Worm (Caenorhabditis elegans) whole organism, mixed stage, embryonic: ENCODE measurements around the gene F21D5.5.

ENCODE experiments used
- M03D4.4 ChIP-seq: sonication (generic microtip); optimal IDR thresholded peaks from 2 replicates; lab custom pipeline; 2017; ENCODE audit warnings: mild to moderate bottlenecking, missing genetic modification characterization, missing compliant biosample characterization
- bed-3 ChIP-seq: fragments of 200-800 bp; sonication (Bioruptor generic); optimal IDR thresholded peaks from 3 replicates; lab custom pipeline; 2018; ENCODE audit warnings: mild to moderate bottlenecking, missing genetic modification characterization, moderate library complexity, missing compliant biosample characterization
- ceh-39 ChIP-seq: fragments of 150-350 bp; optimal IDR thresholded peaks from 2 replicates; lab custom pipeline; 2014; ENCODE audit warnings: missing biosample characterization, missing genetic modification characterization
- ceh-43 ChIP-seq: fragments of 200-800 bp; sonication (Bioruptor generic); optimal IDR thresholded peaks from 2 replicates; lab custom pipeline; 2018; ENCODE audit warnings: mild to moderate bottlenecking, missing genetic modification characterization, moderate library complexity, missing compliant biosample characterization
- ceh-83 ChIP-seq: fragments of 200-800 bp; sonication (Bioruptor generic); optimal IDR thresholded peaks from 2 replicates; lab custom pipeline; 2018; ENCODE audit warnings: mild to moderate bottlenecking, missing genetic modification characterization, missing compliant biosample characterization
- ces-1 ChIP-seq: fragments of 150-350 bp; optimal IDR thresholded peaks from 2 replicates; lab custom pipeline; 2014; ENCODE audit warnings: missing biosample characterization, missing genetic modification reagents, missing genetic modification characterization
- cnd-1 ChIP-seq: fragments of 200-800 bp; sonication (Bioruptor generic); optimal IDR thresholded peaks from 2 replicates; lab custom pipeline; 2018; ENCODE audit warnings: mild to moderate bottlenecking, missing genetic modification characterization, missing compliant biosample characterization
- drap-1 ChIP-seq: fragments of 200-800 bp; sonication (Bioruptor generic); optimal IDR thresholded peaks from 3 replicates; lab custom pipeline; 2018; ENCODE audit warnings: mild to moderate bottlenecking, missing genetic modification characterization, missing compliant biosample characterization
- elt-1 ChIP-seq: sonication (generic microtip); optimal IDR thresholded peaks from 2 replicates; lab custom pipeline; 2017; ENCODE audit warnings: missing genetic modification characterization, mild to moderate bottlenecking, missing compliant biosample characterization, antibody characterized with exemption, moderate library complexity, borderline replicate concordance; ENCODE audit not compliant: insufficient read depth
- elt-3 ChIP-seq: fragments of 150-350 bp; optimal IDR thresholded peaks from 2 replicates; lab custom pipeline; 2014; ENCODE audit warnings: missing biosample characterization, missing genetic modification characterization
- flh-1 ChIP-seq: fragments of 200-800 bp; sonication (Bioruptor generic); optimal IDR thresholded peaks from 2 replicates; lab custom pipeline; 2018; ENCODE audit warnings: mild to moderate bottlenecking, missing genetic modification characterization, moderate library complexity, missing compliant biosample characterization
- hlh-1 ChIP-seq: fragments of 150-350 bp; optimal IDR thresholded peaks from 2 replicates; lab custom pipeline; 2014; ENCODE audit warnings: missing biosample characterization, missing genetic modification reagents, missing genetic modification characterization
- lin-32 ChIP-seq: fragments of 200-800 bp; sonication (Bioruptor generic); optimal IDR thresholded peaks from 2 replicates; lab custom pipeline; 2018; ENCODE audit warnings: mild to moderate bottlenecking, missing genetic modification characterization, missing compliant biosample characterization
- lsy-2 ChIP-seq: fragments of 150-350 bp; optimal IDR thresholded peaks from 2 replicates; lab custom pipeline; 2014; ENCODE audit warnings: missing biosample characterization, missing genetic modification characterization
- mab-5 ChIP-seq: fragments of 150-350 bp; optimal IDR thresholded peaks from 2 replicates; lab custom pipeline; 2014; ENCODE audit warnings: missing biosample characterization, missing genetic modification characterization
- mep-1 ChIP-seq: fragments of 150-350 bp; optimal IDR thresholded peaks from 2 replicates; lab custom pipeline; 2017; ENCODE audit warnings: missing biosample characterization, missing genetic modification reagents, missing genetic modification characterization, inconsistent platforms
- mls-2 ChIP-seq: sonication (generic microtip); optimal IDR thresholded peaks from 2 replicates; lab custom pipeline; 2016; ENCODE audit warnings: mild to moderate bottlenecking, missing genetic modification characterization, moderate library complexity, missing compliant biosample characterization
- nhr-12 ChIP-seq: fragments of 150-350 bp; optimal IDR thresholded peaks from 2 replicates; lab custom pipeline; 2014; ENCODE audit warnings: missing biosample characterization, missing genetic modification characterization
- nhr-237 ChIP-seq: fragments of 150-350 bp; optimal IDR thresholded peaks from 2 replicates; lab custom pipeline; 2014; ENCODE audit warnings: missing biosample characterization, missing genetic modification characterization
- nhr-28 ChIP-seq: fragments of 150-350 bp; optimal IDR thresholded peaks from 2 replicates; lab custom pipeline; 2014; ENCODE audit warnings: missing biosample characterization, missing genetic modification characterization
- nhr-76 ChIP-seq: sonication (generic microtip); optimal IDR thresholded peaks from 2 replicates; lab custom pipeline; 2017; ENCODE audit warnings: missing biosample characterization, missing genetic modification characterization
- pha-4 ChIP-seq: fragments of 150-350 bp; optimal IDR thresholded peaks from 2 replicates; lab custom pipeline; 2018; ENCODE audit warnings: missing biosample characterization, missing genetic modification reagents, missing genetic modification characterization
- sem-2 ChIP-seq: fragments of 200-800 bp; sonication (Bioruptor generic); optimal IDR thresholded peaks from 2 replicates; lab custom pipeline; 2018; ENCODE audit warnings: mild to moderate bottlenecking, missing genetic modification characterization, missing compliant biosample characterization
- sptf-1 ChIP-seq: sonication (generic microtip); optimal IDR thresholded peaks from 2 replicates; lab custom pipeline; 2017; ENCODE audit warnings: mild to moderate bottlenecking, missing genetic modification characterization, moderate library complexity, missing compliant biosample characterization
- tbx-8 ChIP-seq: fragments of 200-800 bp; sonication (Bioruptor generic); optimal IDR thresholded peaks from 2 replicates; lab custom pipeline; 2018; ENCODE audit warnings: mild to moderate bottlenecking, missing genetic modification characterization, moderate library complexity, missing compliant biosample characterization
- unc-120 ChIP-seq: sonication (generic microtip); optimal IDR thresholded peaks from 2 replicates; lab custom pipeline; 2017; ENCODE audit warnings: missing genetic modification characterization, missing compliant biosample characterization; ENCODE audit not compliant: poor library complexity, severe bottlenecking
- unc-39 ChIP-seq: fragments of 150-350 bp; optimal IDR thresholded peaks from 2 replicates; lab custom pipeline; 2014; ENCODE audit warnings: missing biosample characterization, missing genetic modification characterization
- unc-62 ChIP-seq: fragments of 150-350 bp; optimal IDR thresholded peaks from 2 replicates; lab custom pipeline; 2014; ENCODE audit warnings: missing biosample characterization, missing genetic modification reagents, missing genetic modification characterization
- zip-8 ChIP-seq: fragments of 150-350 bp; optimal IDR thresholded peaks from 2 replicates; lab custom pipeline; 2014; ENCODE audit warnings: missing biosample characterization, missing genetic modification characterization

The F21D5.5 gene

ce11 chrIV:8778045-8778444 is 38.9 kb upstream of the F21D5.5 start, which contains the start of gene C33D9.6:
C33D9.6 (minus strand) TSS chrIV:8778145.
- no peak for TF ChIP-seq nhr-76 (tag; lab: Kevin White, UChicago)
- no peak for TF ChIP-seq mab-5
- TF ChIP-seq drap-1 (GFP tag; lab: Kevin White, UChicago), result no peak
- TF ChIP-seq unc-62 (GFP tag; lab: Kevin White, UChicago), result no peak
- TF ChIP-seq lsy-2 (tag; lab: Kevin White, UChicago), result no peak
- TF ChIP-seq lin-32 (GFP tag; lab: Kevin White, UChicago), result no peak
- TF ChIP-seq M03D4.4 (tag; lab: Kevin White, UChicago), result no peak
- TF ChIP-seq ceh-83 (GFP tag; lab: Kevin White, UChicago), result no peak
- no peak for TF ChIP-seq nhr-237 (tag; lab: Kevin White, UChicago)
- no peak for TF ChIP-seq nhr-12

ce11 chrIV:8772800-8773256 is 33.6 kb upstream of the F21D5.5 start, which contains the start of gene F20C5.6:
F20C5.6 (minus strand) TSS chrIV:8773206.
- no peak for TF ChIP-seq sem-2 (GFP tag; lab: Kevin White, UChicago)
- TF ChIP-seq lin-32 (GFP tag; lab: Kevin White, UChicago), result no peak
- no peak for TF ChIP-seq mep-1 (tag; lab: Kevin White, UChicago)
- TF ChIP-seq ces-1 (GFP tag; lab: Kevin White, UChicago), result no peak
- TF ChIP-seq nhr-28 (tag; lab: Kevin White, UChicago), result no peak
- no peak for TF ChIP-seq elt-3 (tag; lab: Kevin White, UChicago)
- TF ChIP-seq sptf-1 (tag; lab: Kevin White, UChicago), result no peak
- no peak for TF ChIP-seq mls-2 (tag; lab: Kevin White, UChicago)
- no peak for TF ChIP-seq tbx-8
- no peak for TF ChIP-seq nhr-76 (tag; lab: Kevin White, UChicago)
- TF ChIP-seq cnd-1, result no peak
- no peak for TF ChIP-seq ceh-83 (GFP tag; lab: Kevin White, UChicago)
- TF ChIP-seq unc-39 (tag; lab: Kevin White, UChicago), result no peak
- TF ChIP-seq unc-62 (GFP tag; lab: Kevin White, UChicago), result no peak
- TF ChIP-seq flh-1 (GFP tag; lab: Kevin White, UChicago), result no peak
- no peak for TF ChIP-seq nhr-12

DNA sequence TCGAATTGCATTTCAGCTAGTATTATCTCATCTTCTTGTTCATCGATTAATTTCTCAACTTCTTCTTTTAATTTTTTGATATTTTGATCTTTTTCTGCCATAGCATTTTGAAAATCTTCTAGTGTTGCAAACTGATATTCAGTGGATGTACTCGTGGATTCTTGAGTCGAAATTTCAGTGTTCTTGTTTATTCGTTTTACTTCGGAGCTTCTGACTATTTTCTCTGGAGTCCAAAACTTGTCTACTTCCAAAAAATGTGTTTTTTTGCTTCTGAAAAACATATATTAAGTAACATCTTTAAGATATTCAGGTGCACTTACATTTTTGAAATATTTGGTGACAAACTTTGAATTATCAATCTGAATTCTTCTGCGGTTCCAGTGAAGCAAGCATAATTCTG is 30.3 kb upstream of the F21D5.5 start, which contains the start of gene F20C5.5:
Gene F20C5.5, minus strand, starts transcription at position 101 of the 400 bp plus-strand sequence.
- TF ChIP-seq unc-39 (tag; lab: Kevin White, UChicago) (no peak), drap-1 (GFP tag; lab: Kevin White, UChicago) (no peak), M03D4.4 (tag; lab: Kevin White, UChicago) (no peak), elt-3 (tag; lab: Kevin White, UChicago) (no peak), cnd-1 (no peak), sem-2 (GFP tag; lab: Kevin White, UChicago) (no peak), pha-4 (no peak), bed-3 (GFP tag; lab: Kevin White, UChicago) (no peak), unc-62 (GFP tag; lab: Kevin White, UChicago) (no peak), ceh-39 (tag; lab: Kevin White, UChicago) (no peak), unc-120 (tag; lab: Kevin White, UChicago) (no peak), lin-32 (GFP tag; lab: Kevin White, UChicago) (no peak), ces-1 (GFP tag; lab: Kevin White, UChicago) (no peak), mab-5 (no peak), ceh-83 (GFP tag; lab: Kevin White, UChicago) (no peak)

DNA sequence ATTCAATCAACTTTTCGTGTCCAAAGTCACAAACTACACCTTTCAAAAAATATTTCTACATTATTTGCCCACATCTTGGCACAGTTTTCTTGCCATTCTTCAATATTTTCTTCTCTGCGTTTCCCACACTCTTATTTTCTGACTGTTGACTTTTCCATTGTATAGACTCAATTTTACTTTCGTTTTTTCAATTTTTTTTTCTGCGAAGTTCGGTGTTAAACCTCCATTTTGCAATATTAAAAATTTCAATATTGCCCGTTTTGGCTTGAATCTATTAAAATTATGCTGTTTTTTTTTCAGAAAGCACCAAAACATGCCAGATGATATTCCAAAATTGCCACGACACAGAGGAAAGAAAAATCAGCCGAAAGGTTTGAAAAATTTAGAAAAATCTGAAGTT is 25.4 kb upstream of the F21D5.5 start, which contains the start of gene cdc-50.B:
Gene cdc-50.B, plus strand, starts transcription at position 301 of the 400 bp plus-strand sequence.
- TF ChIP-seq drap-1 (GFP tag; lab: Kevin White, UChicago) (no peak), unc-120 (tag; lab: Kevin White, UChicago) (no peak), ceh-39 (tag; lab: Kevin White, UChicago) (no peak), ces-1 (GFP tag; lab: Kevin White, UChicago) (no peak), nhr-28 (tag; lab: Kevin White, UChicago) (no peak), pha-4 (no peak), lsy-2 (tag; lab: Kevin White, UChicago) (no peak), hlh-1 (no peak), bed-3 (GFP tag; lab: Kevin White, UChicago) (no peak), mls-2 (tag; lab: Kevin White, UChicago) (no peak), zip-8 (tag; lab: Kevin White, UChicago) (no peak), elt-1 (no peak), ceh-43 (GFP tag; lab: Kevin White, UChicago) (no peak)
